Worm (Caenorhabditis elegans) whole organism, L2 larva: ENCODE results near the gene sri-10.

Experiments
- C34F6.9 ChIP-seq: fragments of 150-350 bp; optimal IDR thresholded peaks from 2 replicates; lab custom pipeline; 2014; ENCODE audit warnings: missing biosample characterization, missing genetic modification characterization
- R02D3.7 ChIP-seq: fragments of 150-350 bp; optimal IDR thresholded peaks from 2 replicates; lab custom pipeline; 2014; ENCODE audit warnings: missing biosample characterization, missing genetic modification characterization
- ZK546.5 ChIP-seq: sonication (generic microtip); optimal IDR thresholded peaks from 2 replicates; lab custom pipeline; 2017; ENCODE audit warnings: missing biosample characterization, missing genetic modification characterization
- alr-1 ChIP-seq: fragments of 150-350 bp; optimal IDR thresholded peaks from 2 replicates; lab custom pipeline; 2014; ENCODE audit warnings: missing biosample characterization, missing genetic modification characterization
- blmp-1 ChIP-seq: sonication (generic microtip); optimal IDR thresholded peaks from 2 replicates; lab custom pipeline; 2017; ENCODE audit warnings: missing genetic modification characterization, mild to moderate bottlenecking, missing compliant biosample characterization, antibody characterized with exemption, moderate library complexity; ENCODE audit not compliant: insufficient read depth
- ceh-16 ChIP-seq: fragments of 150-350 bp; optimal IDR thresholded peaks from 2 replicates; lab custom pipeline; 2014; ENCODE audit warnings: missing biosample characterization, missing genetic modification characterization
- ceh-82 ChIP-seq: fragments of 150-350 bp; optimal IDR thresholded peaks from 2 replicates; lab custom pipeline; 2014; ENCODE audit warnings: missing biosample characterization, missing genetic modification characterization
- crh-2 ChIP-seq: sonication (generic microtip); optimal IDR thresholded peaks from 2 replicates; lab custom pipeline; 2017; ENCODE audit warnings: missing biosample characterization, missing genetic modification characterization
- dmd-4 ChIP-seq: sonication (generic microtip); optimal IDR thresholded peaks from 2 replicates; lab custom pipeline; 2017; ENCODE audit warnings: missing biosample characterization, missing genetic modification characterization
- egl-27 ChIP-seq: sonication (generic microtip); optimal IDR thresholded peaks from 3 replicates; lab custom pipeline; 2017; ENCODE audit warnings: missing biosample characterization, missing genetic modification reagents, missing genetic modification characterization
- elt-3 ChIP-seq: sonication (generic microtip); optimal IDR thresholded peaks from 2 replicates; lab custom pipeline; 2017; ENCODE audit warnings: missing biosample characterization, missing genetic modification characterization
- fos-1 ChIP-seq: fragments of 150-350 bp; optimal IDR thresholded peaks from 2 replicates; lab custom pipeline; 2014; ENCODE audit warnings: missing biosample characterization, missing genetic modification characterization
- gmeb-1 ChIP-seq: fragments of 150-350 bp; optimal IDR thresholded peaks from 2 replicates; lab custom pipeline; 2014; ENCODE audit warnings: missing biosample characterization, missing genetic modification characterization
- lin-11 ChIP-seq: fragments of 150-350 bp; sonication (generic microtip); optimal IDR thresholded peaks from 2 replicates; lab custom pipeline; 2014; ENCODE audit warnings: missing biosample characterization, missing genetic modification characterization, inconsistent platforms, mixed read lengths
- lin-13 ChIP-seq: fragments of 150-350 bp; optimal IDR thresholded peaks from 2 replicates; lab custom pipeline; 2014; ENCODE audit warnings: missing biosample characterization, missing genetic modification reagents, missing genetic modification characterization
- lsy-2 ChIP-seq, 2 experiments: fragments of 150-350 bp in 1 of 2; sonication (generic microtip) in 1 of 2; optimal IDR thresholded peaks; 2 replicates each; lab custom pipeline; 2014 to 2017; ENCODE audit warnings: missing biosample characterization in 2 of 2, missing genetic modification characterization in 2 of 2
- mab-5 ChIP-seq: fragments of 150-350 bp; optimal IDR thresholded peaks from 2 replicates; lab custom pipeline; 2014; ENCODE audit warnings: missing biosample characterization, missing genetic modification characterization
- nhr-10 ChIP-seq: sonication (generic microtip); optimal IDR thresholded peaks from 2 replicates; lab custom pipeline; 2017; ENCODE audit warnings: missing biosample characterization, missing genetic modification characterization
- nhr-11 ChIP-seq: fragments of 150-350 bp; optimal IDR thresholded peaks from 2 replicates; lab custom pipeline; 2014; ENCODE audit warnings: missing biosample characterization, missing genetic modification characterization
- nhr-12 ChIP-seq: fragments of 150-350 bp; optimal IDR thresholded peaks from 2 replicates; lab custom pipeline; 2014; ENCODE audit warnings: missing biosample characterization, missing genetic modification characterization
- nhr-23 ChIP-seq: fragments of 150-350 bp; optimal IDR thresholded peaks from 2 replicates; lab custom pipeline; 2014; ENCODE audit warnings: missing biosample characterization, missing genetic modification reagents, missing genetic modification characterization
- nhr-237 ChIP-seq: fragments of 150-350 bp; optimal IDR thresholded peaks from 2 replicates; lab custom pipeline; 2014; ENCODE audit warnings: missing biosample characterization, missing genetic modification characterization
- nhr-6 ChIP-seq: fragments of 150-350 bp; optimal IDR thresholded peaks from 2 replicates; lab custom pipeline; 2014; ENCODE audit warnings: missing biosample characterization, missing genetic modification characterization
- nhr-77 ChIP-seq: fragments of 150-350 bp; optimal IDR thresholded peaks from 2 replicates; lab custom pipeline; 2014; ENCODE audit warnings: missing biosample characterization, missing genetic modification characterization
- peb-1 ChIP-seq: fragments of 150-350 bp; optimal IDR thresholded peaks from 2 replicates; lab custom pipeline; 2014; ENCODE audit warnings: missing biosample characterization, missing genetic modification characterization
- skn-1 ChIP-seq: sonication (generic microtip); optimal IDR thresholded peaks from 2 replicates; lab custom pipeline; 2017; ENCODE audit warnings: missing biosample characterization, missing genetic modification characterization
- sma-3 ChIP-seq: sonication (generic microtip); optimal IDR thresholded peaks from 2 replicates; lab custom pipeline; 2016; ENCODE audit warnings: missing genetic modification reagents, missing genetic modification characterization, missing compliant biosample characterization
- sma-9 ChIP-seq, 2 experiments: fragments of 150-350 bp in 1 of 2; sonication (generic microtip) in 1 of 2; optimal IDR thresholded peaks; 2 replicates each; lab custom pipeline; 2014 to 2016; ENCODE audit warnings: missing genetic modification characterization in 2 of 2, mild to moderate bottlenecking in 1 of 2, missing biosample characterization in 1 of 2, missing compliant biosample characterization in 1 of 2, missing genetic modification reagents in 1 of 2, moderate library complexity in 1 of 2
- snpc-4 ChIP-seq: fragments of 150-350 bp; optimal IDR thresholded peaks from 2 replicates; lab custom pipeline; 2014; ENCODE audit warnings: missing biosample characterization, missing genetic modification characterization
- unc-39 ChIP-seq: fragments of 150-350 bp; optimal IDR thresholded peaks from 2 replicates; lab custom pipeline; 2014; ENCODE audit warnings: missing biosample characterization, missing genetic modification characterization
- unc-55 ChIP-seq: fragments of 150-350 bp; sonication (generic microtip); optimal IDR thresholded peaks from 3 replicates; lab custom pipeline; 2014; ENCODE audit warnings: missing biosample characterization, missing genetic modification reagents, missing genetic modification characterization
- unc-62 ChIP-seq: fragments of 150-350 bp; optimal IDR thresholded peaks from 2 replicates; lab custom pipeline; 2014; ENCODE audit warnings: missing biosample characterization, missing genetic modification reagents, missing genetic modification characterization
- zag-1 ChIP-seq: fragments of 150-350 bp; optimal IDR thresholded peaks from 2 replicates; lab custom pipeline; 2014; ENCODE audit warnings: missing biosample characterization, missing genetic modification characterization
- ztf-1 ChIP-seq: fragments of 200-800 bp; sonication (Bioruptor generic); conservative IDR thresholded peaks from 2 replicates; pipeline ENCODE4 v1.3.6; 2022; ENCODE audit warnings: missing genetic modification characterization, missing compliant biosample characterization
- ztf-11 ChIP-seq: sonication (generic microtip); optimal IDR thresholded peaks from 2 replicates; lab custom pipeline; 2017; ENCODE audit warnings: missing biosample characterization, missing genetic modification characterization
- ztf-4 ChIP-seq: fragments of 150-350 bp; optimal IDR thresholded peaks from 2 replicates; lab custom pipeline; 2014; ENCODE audit warnings: missing biosample characterization, missing genetic modification characterization

sri-10 gene

DNA sequence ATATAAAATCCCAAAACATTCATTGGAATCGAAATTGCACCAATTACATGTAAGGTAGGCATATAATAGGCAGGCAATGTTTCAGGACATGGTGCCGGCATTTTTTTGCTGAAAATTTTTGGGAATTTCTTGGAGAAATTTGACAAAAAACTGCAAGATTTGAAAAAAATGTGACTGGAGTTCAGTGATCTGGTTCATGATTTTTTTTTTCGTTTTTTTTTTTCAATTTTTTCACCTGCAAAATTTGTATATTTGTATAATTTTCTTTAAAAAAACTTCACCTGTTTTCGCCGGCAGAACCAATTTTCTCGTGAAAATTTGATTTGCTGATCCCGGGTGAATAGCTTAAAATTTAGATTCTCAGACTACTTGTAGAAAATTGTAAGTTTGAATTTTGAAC is at the start of gene sri-10:
sri-10 (minus strand) TSS at position 101 of the 400 bp plus-strand sequence.
- TF ChIP-seq skn-1 (tag; lab: Kevin White, UChicago) (no peak), ZK546.5 (tag; lab: Kevin White, UChicago) (no peak), unc-62 (GFP tag; lab: Kevin White, UChicago) (no peak), peb-1 (no peak), dmd-4 (tag; lab: Kevin White, UChicago) (no peak), lin-13 (GFP tag; lab: Kevin White, UChicago) (no peak), zag-1 (tag; lab: Kevin White, UChicago) (no peak), unc-55 (GFP tag; lab: Kevin White, UChicago) (no peak), ztf-1 (GFP tag; lab: Robert Waterston, UW) (no peak), gmeb-1 (no peak), R02D3.7 (no peak), C34F6.9 (no peak), nhr-11 (tag; lab: Kevin White, UChicago) (no peak), blmp-1 (tag; lab: Kevin White, UChicago) (no peak), nhr-237 (tag; lab: Kevin White, UChicago) (no peak), ztf-4 (tag; lab: Kevin White, UChicago) (no peak)
- TF ChIP-seq, all 48 proteins: peak for 0

ce11 chrV:18854788-18855187 is 48.5 kb upstream of the sri-10 start:
- no peak for TF ChIP-seq ztf-11 (tag; lab: Kevin White, UChicago)
- no peak for TF ChIP-seq nhr-237 (tag; lab: Kevin White, UChicago)
- no peak for TF ChIP-seq nhr-11 (tag; lab: Kevin White, UChicago)
- no peak for TF ChIP-seq sma-9 (GFP tag; optimal IDR thresholded peaks at IDR 0.05; lab: Kevin White, UChicago)
- TF ChIP-seq sma-9 (tag; optimal IDR thresholded peaks at IDR 0.05; lab: Kevin White, UChicago) = no peak
- TF ChIP-seq unc-39 (tag; lab: Kevin White, UChicago) = no peak
- no peak for TF ChIP-seq crh-2 (tag; lab: Kevin White, UChicago)
- no peak for TF ChIP-seq ZK546.5 (tag; lab: Kevin White, UChicago)
- no peak for TF ChIP-seq elt-3 (tag; lab: Kevin White, UChicago)
- no peak for TF ChIP-seq mab-5
- no peak for TF ChIP-seq nhr-23
- TF ChIP-seq ceh-16 (tag; lab: Kevin White, UChicago) = no peak
- peak; percentile 79 for TF ChIP-seq skn-1 (tag; lab: Kevin White, UChicago)
- no peak for TF ChIP-seq ceh-82
- TF ChIP-seq fos-1 (tag; lab: Kevin White, UChicago) = peak; percentile 61

- TF ChIP-seq lin-11 (no peak), ztf-11 (tag; lab: Kevin White, UChicago) (no peak), snpc-4 (tag; lab: Kevin White, UChicago) (no peak), ztf-4 (tag; lab: Kevin White, UChicago) (no peak), lsy-2 (tag; optimal IDR thresholded peaks at IDR 0.05; lab: Kevin White, UChicago) (no peak), nhr-237 (tag; lab: Kevin White, UChicago) (no peak), alr-1 (tag; lab: Kevin White, UChicago) (no peak), nhr-77 (tag; lab: Kevin White, UChicago) (no peak), nhr-6 (tag; lab: Kevin White, UChicago) (no peak), sma-3 (no peak), ceh-82 (no peak), nhr-12 (tag; lab: Kevin White, UChicago) (no peak), unc-39 (tag; lab: Kevin White, UChicago) (no peak), nhr-10 (tag; lab: Kevin White, UChicago) (no peak), gmeb-1 (no peak), R02D3.7 (no peak), unc-55 (GFP tag; lab: Kevin White, UChicago) (no peak)
- TF ChIP-seq, all 48 proteins: peak for 0
Measured at ce11 chrV:18848578-18848977, 42.3 kb upstream of the sri-10 start.

- TF ChIP-seq egl-27 (tag; lab: Kevin White, UChicago) = no peak
- no peak for TF ChIP-seq lin-11
- TF ChIP-seq sma-9 (GFP tag; optimal IDR thresholded peaks at IDR 0.05; lab: Kevin White, UChicago) = no peak
- no peak for TF ChIP-seq sma-9 (tag; optimal IDR thresholded peaks at IDR 0.05; lab: Kevin White, UChicago)
Measured at ce11 chrV:18846480-18846879, 40.2 kb upstream of the sri-10 start, which contains the start of gene nhr-230. nhr-230 (plus strand) TSS chrV:18846780.
